Fruit fly (Drosophila melanogaster) whole organism: ENCODE data around the gene CG32700.

ENCODE experiments used
- CG8478 ChIP-seq: fragments of >200 bp; optimal IDR thresholded peaks from 2 replicates; lab custom pipeline; 2018; ENCODE audit warnings: inconsistent platforms
- Dll ChIP-seq: fragments of >200 bp; optimal IDR thresholded peaks from 2 replicates; lab custom pipeline; 2017
- EcR ChIP-seq, 2 experiments: fragments of >200 bp; optimal IDR thresholded peaks; 2 replicates each; lab custom pipeline; 2017; ENCODE audit warnings: missing biosample characterization in 2 of 2, missing genetic modification characterization in 2 of 2, missing genetic modification reagents in 2 of 2
- pan ChIP-seq: fragments of >200 bp; optimal IDR thresholded peaks from 2 replicates; lab custom pipeline; 2017
- psq ChIP-seq: fragments of >200 bp; optimal IDR thresholded peaks from 2 replicates; lab custom pipeline; 2017
- usp ChIP-seq: fragments of >200 bp; optimal IDR thresholded peaks from 2 replicates; lab custom pipeline; 2017; ENCODE audit warnings: missing biosample characterization, missing genetic modification characterization, mixed read lengths

The CG32700 gene

DNA sequence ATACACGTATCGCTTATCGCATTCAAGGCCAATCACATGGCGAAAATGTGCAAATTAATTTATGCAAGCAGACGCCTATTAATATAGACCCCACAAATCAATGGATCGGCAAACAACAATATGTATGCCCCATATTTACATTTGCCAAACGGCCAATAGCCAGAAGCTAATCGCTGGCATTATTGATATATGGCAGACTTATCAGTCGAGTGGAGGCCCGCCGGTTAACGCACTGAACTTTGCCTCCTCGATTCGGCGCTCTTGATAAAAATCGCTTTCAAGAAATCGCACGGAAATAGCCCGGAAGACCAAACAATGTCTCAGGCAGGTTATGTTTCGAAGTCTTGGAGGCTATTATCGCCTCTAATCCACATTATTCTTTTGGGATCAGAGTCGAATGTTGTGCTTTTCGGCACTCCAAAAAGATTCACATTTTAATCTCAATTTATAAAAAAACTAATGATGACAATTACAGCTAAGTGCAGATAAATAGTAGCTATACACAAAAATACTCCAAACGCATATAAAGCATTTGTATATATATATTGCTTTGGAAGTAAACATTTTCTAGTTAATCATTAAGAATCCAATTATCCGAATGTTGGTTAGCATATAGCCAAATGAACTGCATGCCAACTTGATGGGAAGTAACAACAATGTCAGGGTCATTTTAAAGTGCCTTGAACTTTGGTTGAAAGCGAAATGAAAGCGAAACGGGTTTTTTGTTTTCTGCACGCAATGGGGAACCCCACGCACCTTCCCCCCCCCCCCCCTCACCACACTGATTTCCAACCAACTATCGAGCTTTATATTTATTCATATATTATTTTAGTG, 26.1 kb upstream of the CG32700 start:
- TF ChIP-seq psq (lab: Kevin White, UChicago) (no peak), EcR (GFP tag; optimal IDR thresholded peaks at IDR 0.05; lab: Kevin White, UChicago) (no peak), CG8478 (no peak), Dll (lab: Kevin White, UChicago) (no peak), usp (GFP tag; lab: Kevin White, UChicago) (no peak), pan (no peak)

DNA sequence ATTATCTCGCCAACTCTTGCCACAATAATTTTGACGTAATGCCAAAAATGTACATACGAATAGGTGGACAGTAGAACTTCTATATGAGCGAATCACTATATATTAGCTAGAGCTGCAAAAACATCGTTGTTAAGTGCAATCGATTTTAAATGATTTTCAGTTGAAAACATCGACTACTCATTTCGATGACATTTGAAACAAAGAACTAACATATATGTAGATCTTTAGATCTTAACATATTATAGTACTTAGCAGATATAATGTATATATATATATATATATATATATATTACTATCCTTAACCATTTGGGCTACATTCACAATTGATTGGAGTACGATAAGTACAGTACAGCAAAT, 25.5 kb upstream of the CG32700 start, which contains the start of gene CG42395:
Gene CG42395, minus strand, starts transcription at position 101 of the 357 bp plus-strand sequence.
- TF ChIP-seq EcR (GFP tag; optimal IDR thresholded peaks at IDR 0.05; lab: Kevin White, UChicago) (no peak), pan (no peak), psq (lab: Kevin White, UChicago) (no peak), Dll (lab: Kevin White, UChicago) (no peak), usp (GFP tag; lab: Kevin White, UChicago) (no peak), CG8478 (no peak)

DNA sequence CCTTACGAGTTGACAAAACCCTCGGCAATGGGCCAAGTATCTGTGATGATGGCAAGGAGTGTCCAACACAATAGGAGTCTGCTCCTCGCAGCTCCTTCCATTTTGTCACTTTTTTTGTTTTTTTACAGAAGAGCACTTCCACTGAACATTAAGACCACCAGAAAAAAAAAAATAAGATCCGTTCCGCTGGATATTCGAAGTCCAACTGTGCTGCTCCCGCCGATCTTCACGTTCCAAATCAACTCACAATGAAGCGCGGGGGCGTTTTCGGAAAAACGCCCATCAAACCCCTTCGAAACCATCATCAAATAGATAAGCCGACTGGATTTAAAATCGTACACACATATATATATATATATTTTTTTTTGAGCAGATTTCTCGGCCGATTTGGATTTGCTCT, 20.6 kb upstream of the CG32700 start, which contains the start of gene Cubn:
Gene Cubn, minus strand, starts transcription at position 101 of the 400 bp plus-strand sequence.
- TF ChIP-seq CG8478 = no peak
- no peak for TF ChIP-seq psq (lab: Kevin White, UChicago)
- TF ChIP-seq usp (GFP tag; lab: Kevin White, UChicago) = no peak
- TF ChIP-seq Dll (lab: Kevin White, UChicago) = no peak

DNA sequence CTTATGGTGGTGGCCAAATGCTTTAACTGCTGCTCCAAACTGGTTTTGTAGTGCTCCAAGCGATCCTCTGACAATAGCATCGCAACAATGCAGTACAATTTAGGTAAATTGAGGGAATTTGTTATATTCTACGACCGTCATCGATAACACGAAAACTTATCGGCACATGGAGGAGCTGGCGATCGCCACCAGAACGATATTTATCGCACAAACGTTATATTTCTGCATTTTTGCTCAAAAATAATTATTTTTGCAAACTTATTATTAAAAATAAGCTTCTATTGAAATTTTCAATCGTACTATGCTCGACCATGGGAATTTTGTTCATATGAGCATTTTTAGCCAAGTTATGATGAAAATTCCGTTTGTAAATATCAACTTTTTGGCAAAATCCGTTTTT, 5.8 kb upstream of the CG32700 start, which contains the start of gene CG15317:
Gene CG15317, minus strand, starts transcription at position 148 of the 400 bp plus-strand sequence.
- no peak for TF ChIP-seq psq (lab: Kevin White, UChicago)
- no peak for TF ChIP-seq pan
- TF ChIP-seq usp (GFP tag; lab: Kevin White, UChicago) = no peak
- no peak for TF ChIP-seq EcR (GFP tag; optimal IDR thresholded peaks at IDR 0.05; lab: Kevin White, UChicago)

DNA sequence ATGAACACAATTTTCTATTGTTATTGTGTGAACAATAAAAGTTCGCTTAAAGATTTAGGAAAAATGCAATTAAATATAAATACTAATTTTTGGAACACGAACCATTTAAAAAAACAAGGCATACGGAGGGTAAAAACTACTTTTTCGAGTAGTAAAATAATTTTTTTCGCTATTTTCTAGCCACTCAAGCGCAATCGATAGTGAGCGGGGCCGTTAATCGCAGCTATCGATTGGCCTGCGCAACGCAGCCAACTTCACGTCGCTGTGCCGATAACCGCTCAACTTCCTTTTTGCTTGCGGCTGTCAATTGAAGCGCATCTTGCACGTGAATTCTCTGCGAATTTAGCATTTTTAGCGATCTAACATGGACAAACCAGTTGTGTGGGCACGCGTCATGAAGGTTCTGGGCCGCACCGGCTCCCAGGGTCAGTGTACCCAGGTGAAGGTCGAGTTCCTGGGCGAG, 3.7 kb upstream of the CG32700 start, which contains the start of gene RpS28b:
Gene RpS28b, plus strand, starts transcription at position 278 of the 463 bp plus-strand sequence.
- TF ChIP-seq psq (lab: Kevin White, UChicago) (no peak), usp (GFP tag; lab: Kevin White, UChicago) (no peak), CG8478 (no peak), EcR (GFP tag; optimal IDR thresholded peaks at IDR 0.05; lab: Kevin White, UChicago) (no peak), Dll (lab: Kevin White, UChicago) (no peak), pan (no peak)

DNA sequence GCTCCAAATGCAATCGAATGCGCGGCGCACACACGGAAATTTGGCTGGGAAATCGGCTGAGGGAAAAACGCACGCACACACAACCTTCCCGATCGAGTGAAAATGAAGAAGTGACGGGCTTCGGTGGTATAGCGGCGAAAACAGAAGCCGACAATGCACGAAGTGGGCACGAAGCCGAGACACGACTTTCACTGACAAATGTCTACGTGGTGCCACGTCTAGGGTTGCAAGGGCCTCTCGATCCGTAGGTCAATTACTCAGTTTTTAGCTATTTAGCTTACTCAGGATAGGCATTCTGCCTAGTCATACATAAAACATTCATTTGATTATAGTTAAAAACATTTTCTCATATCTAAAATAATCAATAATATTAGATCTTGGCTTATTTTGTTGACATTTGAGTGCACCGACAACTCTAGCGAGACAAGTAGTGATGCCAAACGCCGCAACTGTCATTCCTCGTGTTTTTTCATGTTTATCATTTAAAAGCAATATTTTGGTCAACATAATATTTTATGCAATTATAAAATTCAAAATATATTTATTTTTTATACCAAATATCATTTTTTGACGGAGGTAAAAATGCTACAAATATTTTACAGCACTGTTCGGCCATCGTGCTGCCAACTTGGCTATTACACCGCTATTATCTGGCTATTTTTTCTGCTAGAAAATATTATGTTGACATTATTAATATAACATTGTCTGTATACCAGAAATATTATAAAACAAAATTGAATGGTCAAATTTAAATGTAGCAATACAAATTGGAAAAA, 3.1 kb upstream of the CG32700 start:
- no peak for TF ChIP-seq psq (lab: Kevin White, UChicago)
- TF ChIP-seq usp (GFP tag; lab: Kevin White, UChicago) = no peak
- TF ChIP-seq CG8478 = no peak
- no peak for TF ChIP-seq EcR (GFP tag; optimal IDR thresholded peaks at IDR 0.05; lab: Kevin White, UChicago)
- no peak for TF ChIP-seq pan
- no peak for TF ChIP-seq Dll (lab: Kevin White, UChicago)

DNA sequence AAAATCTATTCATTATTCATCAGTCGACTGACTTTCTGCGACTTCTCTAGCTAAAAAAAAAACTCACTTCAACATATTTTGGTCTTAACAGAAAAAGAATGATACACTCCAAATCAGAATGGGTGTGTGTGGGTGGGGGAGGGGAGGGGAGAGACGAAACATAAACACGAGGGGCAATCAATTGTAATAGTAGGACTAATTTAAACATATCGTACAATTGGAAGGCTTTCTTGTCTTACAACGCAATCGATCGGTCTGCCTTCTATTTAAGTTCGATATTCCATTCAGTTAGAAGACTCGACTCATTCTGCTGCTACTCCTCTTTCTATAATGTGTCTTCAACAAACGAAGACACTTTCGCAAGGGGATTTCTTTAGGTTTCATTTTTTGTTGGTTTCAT, 541 bp upstream of the CG32700 start:
- TF ChIP-seq Dll (lab: Kevin White, UChicago) = no peak
- TF ChIP-seq pan = no peak
- no peak for TF ChIP-seq psq (lab: Kevin White, UChicago)
- TF ChIP-seq CG8478 = no peak
- no peak for TF ChIP-seq EcR (GFP tag; optimal IDR thresholded peaks at IDR 0.05; lab: Kevin White, UChicago)
- TF ChIP-seq usp (GFP tag; lab: Kevin White, UChicago) = no peak

DNA sequence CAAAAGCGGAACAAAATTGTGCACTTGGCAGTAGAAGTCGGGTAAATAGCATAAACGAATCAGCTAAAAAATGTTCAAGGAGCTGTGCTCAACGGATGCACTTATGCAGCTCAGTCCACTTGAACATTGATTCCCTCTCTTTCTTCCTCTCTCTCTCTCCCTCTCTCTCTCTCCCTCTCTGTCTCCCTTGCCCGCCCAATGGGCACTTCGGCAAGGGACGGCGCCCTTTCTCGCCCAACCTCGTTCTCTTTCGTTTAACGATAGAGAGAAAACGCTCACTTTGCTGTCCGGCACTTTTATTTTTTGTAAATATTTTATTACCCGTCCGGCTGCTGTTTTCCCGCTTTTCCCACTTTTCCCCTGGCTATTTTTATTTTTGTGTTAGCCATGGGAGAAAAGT, 6.2 kb downstream of the CG32700 start:
- TF ChIP-seq EcR (GFP tag; optimal IDR thresholded peaks at IDR 0.05; lab: Kevin White, UChicago) (no peak), pan (no peak), psq (lab: Kevin White, UChicago) (no peak), CG8478 (no peak), usp (GFP tag; lab: Kevin White, UChicago) (no peak), Dll (lab: Kevin White, UChicago) (no peak)

DNA sequence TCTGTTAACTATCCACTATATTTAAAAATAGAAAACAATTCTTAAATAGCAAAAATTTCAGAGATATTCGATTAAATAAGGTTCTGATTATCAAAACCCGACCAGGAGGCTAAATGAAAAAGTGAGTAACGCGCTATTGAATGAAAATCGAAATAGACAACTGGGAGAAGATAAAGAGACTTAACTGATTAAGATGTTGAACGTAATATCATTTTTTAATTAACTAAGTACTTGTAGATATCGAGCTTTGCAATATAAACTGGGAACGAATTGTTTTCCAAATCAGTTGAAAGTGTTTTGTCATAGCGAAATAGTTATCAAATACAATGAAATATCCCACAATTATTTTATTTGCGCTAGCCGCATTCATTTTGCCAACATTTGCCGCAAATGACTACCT, 17.1 kb downstream of the CG32700 start, which contains the start of gene CG34026:
Gene CG34026, plus strand, starts transcription at position 301 of the 400 bp plus-strand sequence.
- TF ChIP-seq pan = no peak
- TF ChIP-seq CG8478 = no peak
- no peak for TF ChIP-seq Dll (lab: Kevin White, UChicago)
- no peak for TF ChIP-seq usp (GFP tag; lab: Kevin White, UChicago)
- no peak for TF ChIP-seq EcR (GFP tag; optimal IDR thresholded peaks at IDR 0.05; lab: Kevin White, UChicago)
- TF ChIP-seq psq (lab: Kevin White, UChicago) = no peak

DNA sequence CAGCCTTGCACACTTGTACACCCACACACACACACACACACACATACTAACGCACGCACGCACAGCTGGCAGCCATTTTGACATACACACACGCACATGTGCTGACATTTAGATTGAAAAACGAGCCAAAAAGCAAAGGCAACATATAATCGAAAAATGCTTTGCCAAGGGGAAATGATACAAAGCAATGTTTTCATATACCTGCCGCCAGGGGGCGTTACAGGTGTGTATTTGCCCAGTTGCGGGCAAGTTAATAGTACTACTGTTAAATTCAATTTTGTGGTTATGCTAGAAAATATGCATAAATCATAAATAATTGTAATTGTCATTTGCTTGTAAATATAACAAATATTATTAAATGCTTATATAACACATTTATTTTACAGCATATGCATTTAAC, 18.2 kb downstream of the CG32700 start:
- no peak for TF ChIP-seq Dll (lab: Kevin White, UChicago)
- no peak for TF ChIP-seq EcR (GFP tag; optimal IDR thresholded peaks at IDR 0.05; lab: Kevin White, UChicago)
- no peak for TF ChIP-seq pan
- no peak for TF ChIP-seq CG8478
- no peak for TF ChIP-seq psq (lab: Kevin White, UChicago)
- no peak for TF ChIP-seq usp (GFP tag; lab: Kevin White, UChicago)

DNA sequence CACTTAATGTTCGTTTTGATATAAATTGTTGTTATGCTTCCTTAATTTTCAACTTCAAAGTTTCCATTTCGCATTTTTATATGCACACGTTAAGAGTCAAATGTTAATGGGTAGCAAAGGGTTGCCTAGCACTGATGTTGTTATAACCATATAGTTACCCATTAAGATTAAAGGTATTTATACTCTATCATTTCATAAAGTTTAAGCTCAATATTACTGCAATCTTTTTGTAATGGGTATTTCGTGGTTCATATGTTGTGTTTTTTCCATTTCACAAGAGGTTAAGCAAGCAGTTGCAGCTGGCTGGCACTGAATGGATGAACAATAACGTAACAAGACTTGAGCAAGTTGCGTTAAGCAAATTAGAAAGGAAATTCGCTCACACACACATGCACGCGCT, 18.8 kb downstream of the CG32700 start:
- TF ChIP-seq pan (no peak), EcR (GFP tag; optimal IDR thresholded peaks at IDR 0.05; lab: Kevin White, UChicago) (no peak), psq (lab: Kevin White, UChicago) (no peak), Dll (lab: Kevin White, UChicago) (no peak), CG8478 (no peak), usp (GFP tag; lab: Kevin White, UChicago) (no peak)
